Fruit fly (Drosophila melanogaster) whole organism, pupa: ENCODE data around the gene Fatp1.

Source experiments
- CG10348 ChIP-seq: fragments of 200-800 bp; sonication (Bioruptor generic); IDR thresholded peaks from 2 replicates; pipeline ENCODE4 v1.3.6; 2022; ENCODE audit warnings: missing biosample characterization, missing genetic modification characterization
- CG14655 ChIP-seq: fragments of 200-800 bp; sonication (Bioruptor generic); optimal IDR thresholded peaks from 3 replicates; lab custom pipeline; 2017; ENCODE audit warnings: mild to moderate bottlenecking, missing biosample characterization, missing genetic modification reagents, missing genetic modification characterization
- CG15710 ChIP-seq: fragments of 200-800 bp; sonication (Bioruptor generic); optimal IDR thresholded peaks from 2 replicates; lab custom pipeline; 2018; ENCODE audit warnings: missing biosample characterization, mild to moderate bottlenecking, missing genetic modification characterization, moderate library complexity
- CG17806 ChIP-seq: fragments of 200-800 bp; sonication (Bioruptor generic); optimal IDR thresholded peaks from 2 replicates; lab custom pipeline; 2018; ENCODE audit warnings: missing biosample characterization, mild to moderate bottlenecking, missing genetic modification characterization, moderate library complexity
- CG32121 ChIP-seq: fragments of 200-800 bp; sonication (Bioruptor generic); IDR thresholded peaks from 2 replicates; pipeline ENCODE4 v1.3.6; 2022; ENCODE audit warnings: missing biosample characterization, missing genetic modification characterization
- CG34367 ChIP-seq: fragments of 200-800 bp; sonication (Bioruptor generic); optimal IDR thresholded peaks from 2 replicates; lab custom pipeline; 2018; ENCODE audit warnings: missing biosample characterization, mild to moderate bottlenecking, missing genetic modification characterization
- CG4496 ChIP-seq: fragments of 200-800 bp; sonication (Bioruptor generic); IDR thresholded peaks from 3 replicates; pipeline ENCODE4 v1.3.6; 2022; ENCODE audit warnings: missing biosample characterization, missing genetic modification characterization
- CG8301 ChIP-seq: fragments of 200-800 bp; sonication (Bioruptor generic); optimal IDR thresholded peaks from 2 replicates; lab custom pipeline; 2018; ENCODE audit warnings: missing biosample characterization, mild to moderate bottlenecking, missing genetic modification characterization
- CG9948 ChIP-seq: fragments of 200-800 bp; sonication (Bioruptor generic); optimal IDR thresholded peaks from 2 replicates; lab custom pipeline; 2018; ENCODE audit warnings: missing biosample characterization, mild to moderate bottlenecking, missing genetic modification characterization, moderate library complexity
- EcR ChIP-seq: fragments of 200-800 bp; sonication (Bioruptor generic); optimal IDR thresholded peaks from 3 replicates; lab custom pipeline; 2019; ENCODE audit warnings: missing biosample characterization, missing genetic modification characterization, mild to moderate bottlenecking, moderate library complexity, missing genetic modification reagents
- Ets98B ChIP-seq: fragments of 200-800 bp; sonication (Bioruptor generic); IDR thresholded peaks from 2 replicates; pipeline ENCODE4 v1.3.6; 2022; ENCODE audit warnings: missing biosample characterization, missing genetic modification characterization
- Pif1A ChIP-seq: fragments of 200-800 bp; sonication (Bioruptor generic); optimal IDR thresholded peaks from 3 replicates; lab custom pipeline; 2016; ENCODE audit warnings: missing biosample characterization, missing genetic modification characterization
- Snoo ChIP-seq: fragments of 200-800 bp; sonication (Bioruptor generic); optimal IDR thresholded peaks from 3 replicates; lab custom pipeline; 2017; ENCODE audit warnings: missing biosample characterization, mild to moderate bottlenecking, missing genetic modification characterization, inconsistent platforms
- gl ChIP-seq: fragments of 200-800 bp; sonication (Bioruptor generic); optimal IDR thresholded peaks from 2 replicates; lab custom pipeline; 2018; ENCODE audit warnings: missing biosample characterization, mild to moderate bottlenecking, missing genetic modification characterization

DNA sequence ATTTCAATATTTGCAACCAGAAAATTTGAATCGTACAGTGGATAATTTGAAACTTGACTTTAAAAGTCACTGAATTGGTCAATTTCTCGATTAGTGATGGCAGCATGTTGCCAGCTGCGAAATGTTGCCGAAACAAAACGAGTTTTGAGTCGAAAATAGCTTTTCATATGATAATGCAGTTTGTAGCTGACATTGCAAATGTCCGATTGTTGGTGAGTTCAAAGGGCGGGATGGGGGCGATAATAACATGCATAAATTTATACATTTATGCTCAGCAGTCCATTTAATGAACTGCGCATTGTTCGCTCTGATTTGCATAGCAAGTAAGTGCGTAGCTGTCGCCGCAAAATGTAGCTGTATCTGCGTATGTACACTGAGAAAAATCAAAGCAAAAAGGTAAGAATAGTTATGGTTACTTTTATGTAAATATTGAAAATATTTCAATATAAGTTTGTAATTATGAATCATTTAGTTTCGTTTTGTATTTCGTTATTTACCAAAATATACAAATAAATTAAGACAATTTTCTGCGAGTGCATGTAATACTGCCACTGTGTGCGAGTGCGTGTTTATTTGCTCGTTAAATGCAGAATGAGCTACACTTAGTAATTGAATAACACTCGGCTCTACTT, 10.1 kb upstream of the Fatp1 start, which contains the start of gene Lip4:
- no peak; the same call in 1 of the 3 replicates for TF ChIP-seq CG4496 (GFP tag; lab: Robert Waterston, UW)
- peak; percentile 58 for TF ChIP-seq gl (tag; lab: Kevin White, UChicago)
- TF ChIP-seq CG9948, result peak; percentile 69
- TF ChIP-seq CG17806, result peak; percentile 71
- TF ChIP-seq Pif1A (GFP tag; lab: Kevin White, UChicago), result peak; percentile 39
- TF ChIP-seq CG8301, result peak; percentile 63
- TF ChIP-seq EcR, result no peak
- TF ChIP-seq Snoo, result peak; percentile 42
- peak; percentile 75 for TF ChIP-seq CG15710 (tag; lab: Kevin White, UChicago)
- TF ChIP-seq CG32121 (GFP tag; lab: Robert Waterston, UW), result peak; percentile 82; the same call in 1 of the 2 replicates
- TF ChIP-seq Ets98B (GFP tag; lab: Robert Waterston, UW), result no peak; the same call in 1 of the 2 replicates
- TF ChIP-seq CG34367 (tag; lab: Kevin White, UChicago), result peak; percentile 61
- TF ChIP-seq CG14655 (GFP tag; lab: Kevin White, UChicago), result peak; percentile 69
- TF ChIP-seq CG10348 (GFP tag; lab: Robert Waterston, UW), result no peak
